Worm (Caenorhabditis elegans): ENCODE measurements around the gene sfxn-1.3.

ce11 chrV:15726610-15727009 lies at the start of gene sfxn-1.3, which contains the start of gene irld-57:
- TF ChIP-seq ztf-11 (tag; optimal IDR thresholded peaks at IDR 0.05), result no peak
- no peak for TF ChIP-seq elt-2 (tag; optimal IDR thresholded peaks at IDR 0.05)
- no peak for TF ChIP-seq ceh-82 (tag; optimal IDR thresholded peaks at IDR 0.05)
- no peak for TF ChIP-seq nhr-237 (tag; optimal IDR thresholded peaks at IDR 0.05)
- no peak for TF ChIP-seq aly-2 (tag; optimal IDR thresholded peaks at IDR 0.05)
- TF ChIP-seq daf-12 (tag; optimal IDR thresholded peaks at IDR 0.05), result no peak
- no peak for TF ChIP-seq unc-62 (GFP tag; optimal IDR thresholded peaks at IDR 0.05)
